Worm (Caenorhabditis elegans) whole organism, late embryonic: ENCODE results near the gene ctf-18.

Experiments used
- hlh-15 ChIP-seq: sonication (generic microtip); optimal IDR thresholded peaks from 2 replicates; lab custom pipeline; 2016; ENCODE audit warnings: missing genetic modification characterization, missing compliant biosample characterization
- lim-6 ChIP-seq: sonication (generic microtip); optimal IDR thresholded peaks from 2 replicates; lab custom pipeline; 2016; ENCODE audit warnings: missing genetic modification characterization, missing compliant biosample characterization
- pha-4 ChIP-seq: fragments of 150-350 bp; optimal IDR thresholded peaks from 2 replicates; lab custom pipeline; 2018; ENCODE audit warnings: missing biosample characterization, missing genetic modification reagents, missing genetic modification characterization
- tbx-7 ChIP-seq: sonication (generic microtip); optimal IDR thresholded peaks from 2 replicates; lab custom pipeline; 2016; ENCODE audit warnings: missing genotype, missing genetic modification characterization, missing compliant biosample characterization

- no peak for TF ChIP-seq lim-6 (tag; lab: Kevin White, UChicago)
- no peak for TF ChIP-seq pha-4 (tag; lab: Kevin White, UChicago)
- TF ChIP-seq hlh-15 (tag; lab: Kevin White, UChicago) = no peak
- TF ChIP-seq tbx-7 (tag; lab: Kevin White, UChicago) = no peak
These were observed 11.4 kb upstream of the ctf-18 start, which contains the start of gene K08F4.12 for ce11 chrIV:10137804-10138203.
